Worm (Caenorhabditis elegans): ENCODE data around the gene Y55D9A.2.

DNA sequence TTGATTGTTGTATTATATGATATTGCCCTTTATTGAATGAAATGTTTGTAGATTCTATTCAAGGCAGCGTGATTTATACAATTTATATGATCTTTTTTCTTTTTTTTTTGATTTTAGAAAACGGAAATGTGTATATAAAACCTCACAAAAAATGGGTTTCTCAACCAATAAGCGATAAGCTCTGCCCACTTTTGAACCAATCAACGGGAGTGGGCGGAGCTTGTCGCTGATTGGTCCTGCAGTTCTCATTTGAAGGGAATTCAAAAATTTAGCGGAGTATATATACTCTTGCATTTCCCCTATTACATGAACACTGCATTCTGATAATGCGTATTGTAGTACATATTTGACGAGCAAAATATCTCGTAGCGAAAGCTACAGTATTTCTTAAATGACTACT lies 45.4 kb upstream of the Y55D9A.2 start:
- TF ChIP-seq flt-1 (GFP tag; IDR thresholded peaks at IDR 0.05): no peak
- no peak for TF ChIP-seq tbx-37 (GFP tag; conservative IDR thresholded peaks at IDR 0.05)
- TF ChIP-seq ama-1 (optimal IDR thresholded peaks at IDR 0.05): no peak
- no peak for TF ChIP-seq ets-7 (tag; optimal IDR thresholded peaks at IDR 0.05)
- TF ChIP-seq ceh-13 (GFP tag; optimal IDR thresholded peaks at IDR 0.05): no peak
- TF ChIP-seq tra-4 (tag; optimal IDR thresholded peaks at IDR 0.05): no peak
- TF ChIP-seq sea-1 (GFP tag; conservative IDR thresholded peaks at IDR 0.05): no peak
- TF ChIP-seq aly-1 (tag; optimal IDR thresholded peaks at IDR 0.05): no peak
- no peak for TF ChIP-seq hnd-1 (tag; optimal IDR thresholded peaks at IDR 0.05)
- TF ChIP-seq scrt-1 (GFP tag; IDR thresholded peaks at IDR 0.05): no peak

All from whole organism, early embryonic.